Worm (Caenorhabditis elegans) whole organism, L4/young adult: ENCODE measurements around the gene F35C8.8.

Experiments
- W03F9.2 ChIP-seq: fragments of 150-350 bp; optimal IDR thresholded peaks from 2 replicates; lab custom pipeline; 2014; ENCODE audit warnings: missing biosample characterization, missing genetic modification characterization
- dao-5 ChIP-seq: sonication (generic microtip); optimal IDR thresholded peaks from 2 replicates; lab custom pipeline; 2016; ENCODE audit warnings: missing genotype, missing genetic modification characterization, moderate library complexity, missing compliant biosample characterization
- him-1 ChIP-seq: sonication (generic microtip); optimal IDR thresholded peaks from 2 replicates; lab custom pipeline; 2016; ENCODE audit warnings: missing genotype, missing genetic modification reagents, missing genetic modification characterization, missing compliant biosample characterization

F35C8.8 gene

ce11 chrX:5372638-5373037 lies at the start of gene F35C8.8:
Gene F35C8.8 (minus strand): TSS chrX:5372639.
- no peak for TF ChIP-seq W03F9.2 (tag; lab: Kevin White, UChicago)
- no peak for TF ChIP-seq him-1
- TF ChIP-seq dao-5 = no peak

- no peak for TF ChIP-seq W03F9.2 (tag; lab: Kevin White, UChicago)
- TF ChIP-seq him-1 = no peak
These were observed 41.8 kb upstream of the F35C8.8 start, which contains the start of gene C41A3.2 for ce11 chrX:5414250-5414649. Gene C41A3.2 (minus strand): TSS chrX:5414350.

ce11 chrX:5413510-5413909 lies 41.1 kb upstream of the F35C8.8 start, which contains the start of gene pks-1:
Gene pks-1 (plus strand): TSS chrX:5413810.
- TF ChIP-seq dao-5 (no peak), him-1 (no peak), W03F9.2 (tag; lab: Kevin White, UChicago) (no peak)

- TF ChIP-seq dao-5 (no peak), him-1 (no peak), W03F9.2 (tag; lab: Kevin White, UChicago) (no peak)
These were observed 34.8 kb upstream of the F35C8.8 start for ce11 chrX:5407271-5407670.

ce11 chrX:5406345-5406744 lies 33.9 kb upstream of the F35C8.8 start, which contains the start of gene C03F11.4:
Gene C03F11.4 (minus strand): TSS chrX:5406445.
- TF ChIP-seq dao-5 (no peak), him-1 (no peak), W03F9.2 (tag; lab: Kevin White, UChicago) (no peak)

ce11 chrX:5400524-5400923 lies 28.1 kb upstream of the F35C8.8 start, which contains the start of gene scav-1:
Gene scav-1 (minus strand): TSS chrX:5400584.
- TF ChIP-seq W03F9.2 (tag; lab: Kevin White, UChicago) (no peak), dao-5 (no peak), him-1 (no peak)

- no peak for TF ChIP-seq him-1
- no peak for TF ChIP-seq W03F9.2 (tag; lab: Kevin White, UChicago)
- TF ChIP-seq dao-5 = no peak
These were observed 24.9 kb upstream of the F35C8.8 start, which contains the start of gene C03F11.2 for ce11 chrX:5397300-5397699. Gene C03F11.2 (minus strand): TSS chrX:5397400.

- TF ChIP-seq W03F9.2 (tag; lab: Kevin White, UChicago) = no peak
- TF ChIP-seq him-1 = no peak
- TF ChIP-seq dao-5 = no peak
These were observed 15.2 kb upstream of the F35C8.8 start for ce11 chrX:5387629-5388028.

- no peak for TF ChIP-seq W03F9.2 (tag; lab: Kevin White, UChicago)
- no peak for TF ChIP-seq dao-5
- no peak for TF ChIP-seq him-1
These were observed 14.1 kb upstream of the F35C8.8 start, which contains the start of gene kcnl-3 for ce11 chrX:5386558-5386957. Gene kcnl-3 (plus strand): TSS chrX:5386858.

- TF ChIP-seq him-1 = no peak
- no peak for TF ChIP-seq dao-5
- no peak for TF ChIP-seq W03F9.2 (tag; lab: Kevin White, UChicago)
These were observed 10.3 kb upstream of the F35C8.8 start for ce11 chrX:5382778-5383177.

- no peak for TF ChIP-seq dao-5
- TF ChIP-seq him-1 = no peak
- TF ChIP-seq W03F9.2 (tag; lab: Kevin White, UChicago) = no peak
These were observed 4.9 kb upstream of the F35C8.8 start, which contains the start of gene sek-5 for ce11 chrX:5377307-5377706. Gene sek-5 (plus strand): TSS chrX:5377607.

- no peak for TF ChIP-seq dao-5
- TF ChIP-seq W03F9.2 (tag; lab: Kevin White, UChicago) = no peak
- TF ChIP-seq him-1 = no peak
These were observed 2.3 kb upstream of the F35C8.8 start, which contains the start of gene sek-4 for ce11 chrX:5374742-5375141. Gene sek-4 (plus strand): TSS chrX:5375059.

ce11 chrX:5373597-5373996 lies 1.2 kb upstream of the F35C8.8 start:
- no peak for TF ChIP-seq him-1
- TF ChIP-seq dao-5 = no peak
- no peak for TF ChIP-seq W03F9.2 (tag; lab: Kevin White, UChicago)

- TF ChIP-seq him-1 = no peak
These were observed 1.8 kb downstream of the F35C8.8 start for ce11 chrX:5370605-5371004.

- TF ChIP-seq him-1 (peak; percentile 40), W03F9.2 (tag; lab: Kevin White, UChicago) (no peak)
These were observed 4.2 kb downstream of the F35C8.8 start, which contains the start of gene jkk-1 for ce11 chrX:5368220-5368619. Gene jkk-1 (plus strand): TSS chrX:5368468.

- TF ChIP-seq him-1 (no peak), W03F9.2 (tag; lab: Kevin White, UChicago) (no peak), dao-5 (no peak)
These were observed 5.8 kb downstream of the F35C8.8 start for ce11 chrX:5366613-5367012.
